Fruit fly (Drosophila melanogaster): ENCODE measurements around the gene CG16974.

CG16974 gene

dm6 chr2L:13154313-13154712, 37.5 kb downstream of the CG16974 start:
- TF ChIP-seq Eip75B (GFP tag; optimal IDR thresholded peaks at IDR 0.05) = peak; percentile 42
- TF ChIP-seq acj6 (GFP tag; optimal IDR thresholded peaks at IDR 0.05) = no peak
- TF ChIP-seq CG8632 (GFP tag; optimal IDR thresholded peaks at IDR 0.05) = no peak
- TF ChIP-seq ss (GFP tag; optimal IDR thresholded peaks at IDR 0.05) = peak in 1 of 2 experiments; percentile 59

DNA sequence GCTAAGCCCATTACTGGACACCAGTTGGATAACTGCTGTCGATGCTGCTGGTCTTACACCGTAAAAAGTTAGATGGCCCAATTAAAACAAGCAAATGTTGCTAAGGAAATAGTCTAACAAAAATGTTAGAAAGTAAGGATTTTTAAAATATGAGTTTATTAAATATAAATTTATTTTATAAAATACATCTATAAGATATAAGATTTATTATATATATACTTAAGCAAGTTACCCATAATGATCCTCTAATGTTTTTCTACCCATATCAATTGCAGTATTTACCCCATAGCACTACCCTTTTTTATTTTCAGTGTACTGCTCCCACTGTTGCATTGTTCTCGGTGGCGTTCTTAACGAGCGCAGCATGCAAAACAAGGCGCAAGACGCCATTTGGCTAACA, 45.5 kb downstream of the CG16974 start:
- no peak for TF ChIP-seq CG6854 (GFP tag; optimal IDR thresholded peaks at IDR 0.05)
- TF ChIP-seq Eip75B (GFP tag; optimal IDR thresholded peaks at IDR 0.05) = no peak
- peak; percentile 15 for TF ChIP-seq Blimp-1 (GFP tag; optimal IDR thresholded peaks at IDR 0.05)
- TF ChIP-seq CG9139 (GFP tag; optimal IDR thresholded peaks at IDR 0.05) = peak; percentile 59
- TF ChIP-seq Ets21C (GFP tag; optimal IDR thresholded peaks at IDR 0.05) = no peak
- peak; percentile 34 for TF ChIP-seq CG1621 (tag; optimal IDR thresholded peaks at IDR 0.05)
- TF ChIP-seq CG6276 (GFP tag; optimal IDR thresholded peaks at IDR 0.05) = peak; percentile 24
- TF ChIP-seq Eip93F (GFP tag; optimal IDR thresholded peaks at IDR 0.05) = no peak
- TF ChIP-seq salr (GFP tag; optimal IDR thresholded peaks at IDR 0.05) = peak in 1 of 2 experiments; percentile 24
- peak; percentile 44; the same call in 1 of the 3 replicates for TF ChIP-seq CG6163 (GFP tag; IDR thresholded peaks at IDR 0.05)
- TF ChIP-seq eg (GFP tag; IDR thresholded peaks at IDR 0.05) = 0 out of 3 replicates have a peak, but pooled peaks have one; percentile 5
- peak; percentile 44 to 71 for TF ChIP-seq ss (GFP tag; optimal IDR thresholded peaks at IDR 0.05)
- TF ChIP-seq svp (GFP tag) = peak; percentile 57
- TF ChIP-seq CG16779 (tag; optimal IDR thresholded peaks at IDR 0.05) = peak; percentile 16
- peak; percentile 69 for TF ChIP-seq CG10669 (GFP tag; optimal IDR thresholded peaks at IDR 0.05)
- TF ChIP-seq OdsH (GFP tag; optimal IDR thresholded peaks at IDR 0.05) = peak; percentile 26
- peak; percentile 7 for TF ChIP-seq Sox102F (GFP tag; optimal IDR thresholded peaks at IDR 0.05)
- TF ChIP-seq fd85E (GFP tag; optimal IDR thresholded peaks at IDR 0.05) = no peak
- TF ChIP-seq Hr39 (GFP tag; optimal IDR thresholded peaks at IDR 0.05) = no peak
- peak; percentile 27 for TF ChIP-seq topi (GFP tag; optimal IDR thresholded peaks at IDR 0.05)
- peak; percentile 56 for TF ChIP-seq acj6 (GFP tag; optimal IDR thresholded peaks at IDR 0.05)
- TF ChIP-seq CG31627 (GFP tag; optimal IDR thresholded peaks at IDR 0.05) = no peak
- TF ChIP-seq CG11762 (GFP tag; optimal IDR thresholded peaks at IDR 0.05; ENCODE audit: insufficient read depth) = peak; percentile 24
- peak; percentile 48 for TF ChIP-seq Eip78C (GFP tag)
- no peak for TF ChIP-seq CG15336 (GFP tag; IDR thresholded peaks at IDR 0.05)
- peak; percentile 11 for TF ChIP-seq Smox (GFP tag; optimal IDR thresholded peaks at IDR 0.05)
- peak; percentile 16 for TF ChIP-seq Sox14 (GFP tag; optimal IDR thresholded peaks at IDR 0.05)
- no peak for TF ChIP-seq Lpt (GFP tag; optimal IDR thresholded peaks at IDR 0.05)
- no peak for TF ChIP-seq vri (GFP tag; optimal IDR thresholded peaks at IDR 0.05)
- peak; percentile 43 for TF ChIP-seq CG3919 (GFP tag; optimal IDR thresholded peaks at IDR 0.05)
- no peak for TF ChIP-seq pdm3 (GFP tag; optimal IDR thresholded peaks at IDR 0.05)
- peak; percentile 70 for TF ChIP-seq CG6808 (GFP tag; optimal IDR thresholded peaks at IDR 0.05)
- TF ChIP-seq CG4318 (GFP tag; optimal IDR thresholded peaks at IDR 0.05) = peak; percentile 36
- TF ChIP-seq CG7368 (GFP tag; optimal IDR thresholded peaks at IDR 0.05) = peak; percentile 35
- peak; percentile 18 for TF ChIP-seq Met (GFP tag; optimal IDR thresholded peaks at IDR 0.05)
- peak; percentile 6 for TF ChIP-seq net (GFP tag; optimal IDR thresholded peaks at IDR 0.05)
- TF ChIP-seq CG10631 (GFP tag; optimal IDR thresholded peaks at IDR 0.05) = peak; percentile 78
- peak; percentile 40; the same call in 1 of the 3 replicates for TF ChIP-seq CG8119 (GFP tag; IDR thresholded peaks at IDR 0.05)
- no peak for TF ChIP-seq Hr38 (GFP tag; optimal IDR thresholded peaks at IDR 0.05)
- no peak for TF ChIP-seq Gug (GFP tag; IDR thresholded peaks at IDR 0.05)
- TF ChIP-seq CG8319 (GFP tag; optimal IDR thresholded peaks at IDR 0.05) = no peak
- no peak for TF ChIP-seq lz (GFP tag; optimal IDR thresholded peaks at IDR 0.05)
- no peak for TF ChIP-seq Hr4 (GFP tag; optimal IDR thresholded peaks at IDR 0.05)
- peak; percentile 56 for TF ChIP-seq fd59A (GFP tag; optimal IDR thresholded peaks at IDR 0.05)
- TF ChIP-seq CG11294 (GFP tag; IDR thresholded peaks at IDR 0.05) = no peak; the same call in 1 of the 2 replicates
- peak; percentile 33 for TF ChIP-seq CG8632 (GFP tag; optimal IDR thresholded peaks at IDR 0.05)
- TF ChIP-seq CG32006 (GFP tag; optimal IDR thresholded peaks at IDR 0.05) = peak; percentile 61
- peak; percentile 37 for TF ChIP-seq achi (GFP tag; optimal IDR thresholded peaks at IDR 0.05)
- no peak for TF ChIP-seq Sox15 (GFP tag; optimal IDR thresholded peaks at IDR 0.05)

Measured in whole organism, prepupa.